Worm (Caenorhabditis elegans) whole organism, L2 larva: ENCODE results near the gene ntl-9.

ENCODE experiments used
- blmp-1 ChIP-seq: sonication (generic microtip); optimal IDR thresholded peaks from 2 replicates; lab custom pipeline; 2017; ENCODE audit warnings: missing genetic modification characterization, mild to moderate bottlenecking, missing compliant biosample characterization, antibody characterized with exemption, moderate library complexity; ENCODE audit not compliant: insufficient read depth
- crh-2 ChIP-seq: sonication (generic microtip); optimal IDR thresholded peaks from 2 replicates; lab custom pipeline; 2017; ENCODE audit warnings: missing biosample characterization, missing genetic modification characterization
- elt-1 ChIP-seq: fragments of 150-350 bp; optimal IDR thresholded peaks from 2 replicates; lab custom pipeline; 2014; ENCODE audit warnings: missing biosample characterization, missing genetic modification characterization
- fos-1 ChIP-seq: fragments of 150-350 bp; optimal IDR thresholded peaks from 2 replicates; lab custom pipeline; 2014; ENCODE audit warnings: missing biosample characterization, missing genetic modification characterization
- lin-39 ChIP-seq: fragments of 150-350 bp; optimal IDR thresholded peaks from 2 replicates; lab custom pipeline; 2014; ENCODE audit warnings: missing biosample characterization, missing genetic modification reagents, missing genetic modification characterization
- lsy-2 ChIP-seq, 2 experiments: fragments of 150-350 bp in 1 of 2; sonication (generic microtip) in 1 of 2; optimal IDR thresholded peaks; 2 replicates each; lab custom pipeline; 2014 to 2017; ENCODE audit warnings: missing biosample characterization in 2 of 2, missing genetic modification characterization in 2 of 2
- nhr-10 ChIP-seq: sonication (generic microtip); optimal IDR thresholded peaks from 2 replicates; lab custom pipeline; 2017; ENCODE audit warnings: missing biosample characterization, missing genetic modification characterization
- nhr-129 ChIP-seq: fragments of 150-350 bp; optimal IDR thresholded peaks from 2 replicates; lab custom pipeline; 2014; ENCODE audit warnings: missing biosample characterization, missing genetic modification characterization
- nhr-237 ChIP-seq: fragments of 150-350 bp; optimal IDR thresholded peaks from 2 replicates; lab custom pipeline; 2014; ENCODE audit warnings: missing biosample characterization, missing genetic modification characterization
- sma-3 ChIP-seq: sonication (generic microtip); optimal IDR thresholded peaks from 2 replicates; lab custom pipeline; 2016; ENCODE audit warnings: missing genetic modification reagents, missing genetic modification characterization, missing compliant biosample characterization
- unc-39 ChIP-seq: fragments of 150-350 bp; optimal IDR thresholded peaks from 2 replicates; lab custom pipeline; 2014; ENCODE audit warnings: missing biosample characterization, missing genetic modification characterization
- unc-62 ChIP-seq: fragments of 150-350 bp; optimal IDR thresholded peaks from 2 replicates; lab custom pipeline; 2014; ENCODE audit warnings: missing biosample characterization, missing genetic modification reagents, missing genetic modification characterization
- ztf-11 ChIP-seq: sonication (generic microtip); optimal IDR thresholded peaks from 2 replicates; lab custom pipeline; 2017; ENCODE audit warnings: missing biosample characterization, missing genetic modification characterization

ce11 chrIII:4900260-4900659, 44.1 kb upstream of the ntl-9 start, which contains the start of gene tag-340:
- TF ChIP-seq unc-39 (no peak), fos-1 (tag; lab: Kevin White, UChicago) (peak; percentile 28), blmp-1 (no peak), lin-39 (no peak), lsy-2 (tag; optimal IDR thresholded peaks at IDR 0.05; lab: Kevin White, UChicago) (no peak), unc-62 (GFP tag; lab: Kevin White, UChicago) (no peak), nhr-129 (tag; lab: Kevin White, UChicago) (no peak), nhr-237 (no peak), ztf-11 (tag; lab: Kevin White, UChicago) (no peak), nhr-10 (tag; lab: Kevin White, UChicago) (no peak), crh-2 (tag; lab: Kevin White, UChicago) (no peak), sma-3 (GFP tag; lab: Kevin White, UChicago) (no peak), elt-1 (tag; lab: Kevin White, UChicago) (no peak)
